Fruit fly (Drosophila melanogaster) Kc167 (cell line): ENCODE results near the gene obst-H.

Experiments
- Myc ChIP-seq: fragments of >200 bp; optimal IDR thresholded peaks from 2 replicates; lab custom pipeline; 2017; ENCODE audit warnings: missing external identifiers
- Sin3A ChIP-seq: fragments of >200 bp; optimal IDR thresholded peaks from 2 replicates; lab custom pipeline; 2018; ENCODE audit warnings: missing external identifiers
- h ChIP-seq: fragments of >200 bp; optimal IDR thresholded peaks from 3 replicates; lab custom pipeline; 2018; ENCODE audit warnings: missing external identifiers
- insv ChIP-seq: fragments of >200 bp; optimal IDR thresholded peaks from 3 replicates; lab custom pipeline; 2018; ENCODE audit warnings: missing external identifiers
- psq ChIP-seq: fragments of >200 bp; optimal IDR thresholded peaks from 2 replicates; lab custom pipeline; 2017; ENCODE audit warnings: missing external identifiers
- ttk ChIP-seq: sonication (Bioruptor generic); optimal IDR thresholded peaks from 2 replicates; lab custom pipeline; 2017; ENCODE audit warnings: missing external identifiers

DNA sequence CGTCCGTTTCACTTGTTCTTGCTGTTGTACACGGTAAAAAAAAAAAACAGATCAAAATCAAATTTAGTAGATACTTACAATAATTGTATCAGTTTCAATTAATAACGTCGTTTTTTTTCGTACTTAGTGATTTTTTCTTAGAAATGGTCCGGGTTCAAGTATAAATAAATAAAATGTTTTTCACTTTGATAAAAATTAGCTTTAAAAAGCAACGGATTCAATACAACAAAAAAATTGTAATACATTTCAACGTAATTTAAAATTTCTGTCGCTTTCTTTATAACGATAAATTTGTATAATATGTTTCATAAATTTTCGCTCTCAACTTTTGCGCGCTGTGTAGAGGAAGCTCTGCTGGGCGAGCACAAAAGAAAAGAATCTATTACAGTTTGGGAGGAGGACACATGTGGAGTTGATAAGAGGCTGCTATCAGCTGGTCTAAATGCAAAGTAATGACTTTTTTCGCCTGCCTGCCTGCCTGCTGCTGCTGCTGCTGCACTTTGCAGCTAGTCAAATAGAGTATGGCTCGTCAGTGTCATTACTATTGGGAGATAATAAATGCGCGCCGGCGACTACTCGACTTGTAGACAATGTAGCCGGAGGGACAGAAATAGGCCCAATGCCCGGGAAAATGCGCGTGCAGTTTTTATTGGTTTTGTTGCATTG, 9.0 kb upstream of the obst-H start:
- TF ChIP-seq psq (lab: Kevin White, UChicago) (no peak), h (lab: Kevin White, UChicago) (no peak), insv (no peak), Myc (no peak), ttk (no peak), Sin3A (lab: Kevin White, UChicago) (no peak)
